Worm (Caenorhabditis elegans): Measurements from ENCODE around the gene clp-4.
A peak's percentile ranks its signal among the peaks of the same experiment; 100 is the strongest.

Gene clp-4

DNA sequence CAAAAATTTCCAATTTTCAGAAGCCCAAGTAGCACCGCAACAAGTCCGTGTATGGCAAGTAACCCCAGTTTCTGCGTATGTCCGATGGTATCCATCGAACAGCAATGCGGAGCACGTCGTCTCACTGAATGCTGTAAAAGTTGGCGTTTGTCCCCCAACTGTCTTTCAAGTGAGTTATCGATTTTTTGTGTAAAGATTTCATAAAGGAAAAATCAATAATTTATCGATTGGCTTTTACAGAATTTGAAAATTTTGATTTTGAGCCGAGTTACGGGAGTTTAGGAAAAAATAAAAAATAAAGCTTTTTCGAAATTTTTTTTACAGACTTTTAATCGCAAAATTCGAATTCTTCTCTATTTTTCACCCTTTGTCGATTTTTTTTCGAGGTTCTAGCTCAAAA lies 24.0 kb downstream of the clp-4 start:
- TF ChIP-seq zag-1 (tag; optimal IDR thresholded peaks at IDR 0.05) (no peak), ceh-28 (tag; optimal IDR thresholded peaks at IDR 0.05) (peak; percentile 78), unc-39 (tag; optimal IDR thresholded peaks at IDR 0.05) (no peak), unc-130 (GFP tag; optimal IDR thresholded peaks at IDR 0.05) (no peak), zip-2 (tag; optimal IDR thresholded peaks at IDR 0.05) (no peak), F44E2.7 (GFP tag; IDR thresholded peaks at IDR 0.05) (no peak), ces-1 (GFP tag; optimal IDR thresholded peaks at IDR 0.05) (no peak)

DNA sequence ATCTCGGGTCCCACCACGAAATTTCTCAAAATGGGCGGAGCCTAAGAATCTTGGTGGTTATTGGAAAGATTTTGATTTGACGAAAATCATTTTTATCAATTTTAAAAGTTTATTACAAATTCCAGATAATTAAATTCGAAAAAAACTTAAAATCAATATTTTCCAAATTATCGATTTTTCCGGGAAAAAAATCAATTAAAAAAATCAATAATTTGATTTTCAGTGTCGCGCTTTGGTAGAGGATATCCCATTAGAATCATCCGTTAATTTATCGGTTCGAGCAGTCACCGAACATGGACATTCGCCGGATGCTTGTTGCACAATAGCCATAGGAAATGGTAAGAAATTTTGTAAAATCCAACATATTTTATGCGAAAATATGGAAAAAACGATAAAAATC lies 24.7 kb downstream of the clp-4 start:
- TF ChIP-seq nhr-48 (tag; optimal IDR thresholded peaks at IDR 0.05), result no peak
- TF ChIP-seq unc-62 (GFP tag; optimal IDR thresholded peaks at IDR 0.05 in 1 of 2), result no peak
- no peak for TF ChIP-seq unc-62 (tag; optimal IDR thresholded peaks at IDR 0.05)
- no peak for TF ChIP-seq vab-7 (GFP tag; IDR thresholded peaks at IDR 0.05)
- peak; percentile 90 for TF ChIP-seq ceh-28 (tag; optimal IDR thresholded peaks at IDR 0.05)
- TF ChIP-seq aha-1 (tag), result peak; percentile 33

DNA sequence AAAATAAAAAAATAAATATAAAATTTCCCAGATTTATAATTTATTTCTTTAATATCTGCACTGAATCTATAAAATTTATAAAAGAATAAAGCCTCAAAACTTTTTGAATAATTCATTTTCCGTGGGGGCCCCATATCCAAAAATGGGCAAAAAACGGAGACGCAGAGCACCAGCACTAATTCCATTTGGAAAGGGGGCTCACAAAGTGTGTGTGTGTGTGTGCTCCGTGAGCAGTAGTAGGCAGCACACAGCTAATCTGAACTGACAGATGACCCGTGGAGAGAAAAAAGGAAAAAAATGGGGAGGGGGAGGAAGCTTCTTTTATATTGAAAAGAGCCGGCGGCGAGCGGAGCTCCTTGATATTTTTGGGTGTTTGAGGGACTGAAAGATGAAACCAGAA lies 26.2 kb downstream of the clp-4 start:
- TF ChIP-seq Y75B8A.6 (GFP tag; IDR thresholded peaks at IDR 0.05) (no peak), fkh-10 (GFP tag; optimal IDR thresholded peaks at IDR 0.05) (peak; percentile 14)

DNA sequence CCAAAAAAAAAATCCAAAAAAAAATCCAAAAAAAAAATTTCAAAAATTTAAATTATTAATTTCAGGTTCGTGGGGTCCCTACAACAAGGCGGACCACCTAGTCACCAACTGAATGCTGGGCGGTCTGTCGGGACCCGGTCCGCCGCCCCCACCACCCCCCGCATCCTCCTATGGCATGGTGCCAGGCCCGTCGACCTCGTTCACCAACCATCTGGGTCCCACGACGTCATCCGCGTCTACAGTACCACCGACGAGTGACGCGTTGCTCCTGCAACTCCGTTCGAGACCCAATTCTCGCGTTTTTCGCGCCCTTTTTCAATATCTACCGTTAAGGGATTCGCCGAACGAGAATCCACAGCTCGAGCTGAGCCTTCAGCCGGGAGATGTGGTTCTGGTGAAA lies 29.2 kb downstream of the clp-4 start:
- TF ChIP-seq lin-38 (GFP tag; IDR thresholded peaks at IDR 0.05) (no peak), lin-39 (tag; optimal IDR thresholded peaks at IDR 0.05) (no peak), egl-43 (GFP tag; IDR thresholded peaks at IDR 0.05) (0 out of 2 replicates have a peak, but pooled peaks have one; percentile 35), php-3 (GFP tag; IDR thresholded peaks at IDR 0.05) (0 out of 2 replicates have a peak, but pooled peaks have one; percentile 46), set-16 (GFP tag; IDR thresholded peaks at IDR 0.05) (peak; percentile 92)

DNA sequence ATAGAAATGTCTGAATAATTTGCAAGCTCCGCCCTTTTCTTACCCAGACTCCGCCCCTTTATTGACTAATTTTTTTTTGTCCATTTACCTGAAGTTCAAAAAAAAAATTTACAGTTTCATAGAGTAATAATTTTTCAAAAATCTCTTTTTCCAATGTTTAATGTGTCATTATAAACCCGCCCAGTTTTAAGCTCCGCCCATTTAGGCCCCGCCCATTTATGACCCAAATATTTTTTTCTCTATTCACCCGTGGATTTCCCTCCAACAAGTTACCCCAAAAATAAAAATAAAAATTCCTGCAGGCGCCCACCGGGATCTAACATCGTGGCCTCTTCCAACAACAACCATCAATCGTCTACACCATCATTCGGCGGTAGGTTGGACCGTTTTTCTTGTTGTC lies 30.1 kb downstream of the clp-4 start, which contains the start of gene rimb-1:
Gene rimb-1, plus strand, starts transcription at position 301 of the 400 bp plus-strand sequence.
- TF ChIP-seq nhr-111 (GFP tag; optimal IDR thresholded peaks at IDR 0.05) (no peak), ZK546.5 (tag; optimal IDR thresholded peaks at IDR 0.05) (no peak), unc-62 (GFP tag; optimal IDR thresholded peaks at IDR 0.05 in 1 of 2) (peak in 1 of 2 experiments; percentile 45), unc-62 (tag; optimal IDR thresholded peaks at IDR 0.05) (no peak)

DNA sequence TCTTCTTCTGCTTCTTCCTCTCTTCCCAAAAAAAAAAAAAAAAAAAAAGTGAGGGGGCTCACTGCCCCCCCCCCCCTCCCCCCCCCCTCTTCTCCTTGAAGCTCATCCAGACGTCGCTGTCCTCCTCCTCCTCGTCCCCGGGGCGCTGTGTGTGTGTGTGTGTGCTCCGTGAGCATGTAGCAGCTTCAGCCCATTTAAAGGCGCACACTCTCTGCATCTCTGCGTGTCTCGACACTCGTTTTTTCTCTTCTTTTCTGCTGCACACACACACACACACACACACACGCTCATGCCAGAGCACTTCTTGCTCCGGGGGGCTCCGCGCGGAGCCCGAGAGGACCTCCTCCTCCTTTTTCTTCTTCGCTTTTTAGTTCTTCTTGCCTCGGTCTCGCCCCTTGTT lies 32.3 kb downstream of the clp-4 start:
- TF ChIP-seq ceh-28 (tag; optimal IDR thresholded peaks at IDR 0.05) (no peak), cey-2 (tag; optimal IDR thresholded peaks at IDR 0.05; ENCODE audit: borderline replicate concordance, insufficient read depth) (no peak), R02D3.7 (tag; optimal IDR thresholded peaks at IDR 0.05) (no peak), aha-1 (tag) (peak; percentile 94), lin-29 (GFP tag; IDR thresholded peaks at IDR 0.05) (no peak), rbr-2 (tag; optimal IDR thresholded peaks at IDR 0.05) (peak; percentile 75), ceh-44 (GFP tag; IDR thresholded peaks at IDR 0.05) (no peak), mdl-1 (tag; optimal IDR thresholded peaks at IDR 0.05) (peak in 1 of 2 experiments; percentile 53), nhr-11 (tag; optimal IDR thresholded peaks at IDR 0.05) (peak; percentile 42), mes-2 (tag; optimal IDR thresholded peaks at IDR 0.05; ENCODE audit: poor library complexity, severe bottlenecking) (peak; percentile 46), lin-13 (GFP tag; optimal IDR thresholded peaks at IDR 0.05) (peak; percentile 20), egl-43 (GFP tag; IDR thresholded peaks at IDR 0.05) (peak; percentile 71), daf-19 (GFP tag; conservative IDR thresholded peaks at IDR 0.05) (no peak), mep-1 (tag; optimal IDR thresholded peaks at IDR 0.05) (peak; percentile 83), hlh-30 (tag; optimal IDR thresholded peaks at IDR 0.05; ENCODE audit: insufficient read depth) (peak; percentile 64), spr-1 (tag; optimal IDR thresholded peaks at IDR 0.05) (no peak), lir-3 (tag; optimal IDR thresholded peaks at IDR 0.05) (no peak), hif-1 (tag; optimal IDR thresholded peaks at IDR 0.05) (peak in 1 of 2 experiments; percentile 57), lin-38 (GFP tag; IDR thresholded peaks at IDR 0.05) (peak; percentile 28; the same call in 1 of the 2 replicates), Y75B8A.6 (GFP tag; IDR thresholded peaks at IDR 0.05) (no peak), hmg-1.1 (GFP tag; IDR thresholded peaks at IDR 0.05) (peak; percentile 75), unc-130 (GFP tag; optimal IDR thresholded peaks at IDR 0.05) (no peak), lsy-2 (tag; optimal IDR thresholded peaks at IDR 0.05) (peak; percentile 36 to 76), nhr-76 (tag; optimal IDR thresholded peaks at IDR 0.05) (no peak), set-16 (GFP tag; IDR thresholded peaks at IDR 0.05) (peak; percentile 98), fos-1 (tag; optimal IDR thresholded peaks at IDR 0.05) (no peak), ama-1 (optimal IDR thresholded peaks at IDR 0.05) (no peak), Y105C5A.15 (GFP tag; IDR thresholded peaks at IDR 0.05) (no peak)

Measured in whole organism, L4 larva.